Fruit fly (Drosophila melanogaster) whole organism, prepupa: ENCODE data around the gene Ist1.

Source experiments
- CG10631 ChIP-seq: fragments of 200-800 bp; sonication (Bioruptor generic); optimal IDR thresholded peaks from 2 replicates; lab custom pipeline; 2016; ENCODE audit warnings: missing biosample characterization, missing genetic modification characterization
- CG11294 ChIP-seq: fragments of 200-800 bp; sonication (Bioruptor generic); IDR thresholded peaks from 2 replicates; pipeline ENCODE4 v1.3.6; 2022; ENCODE audit warnings: missing biosample characterization, missing genetic modification characterization
- CG11762 ChIP-seq: fragments of 200-800 bp; sonication (Bioruptor generic); optimal IDR thresholded peaks from 3 replicates; lab custom pipeline; 2016; ENCODE audit warnings: missing biosample characterization, missing genetic modification characterization; ENCODE audit not compliant: insufficient read depth
- CG1621 ChIP-seq: fragments of 200-800 bp; sonication (Bioruptor generic); optimal IDR thresholded peaks from 3 replicates; lab custom pipeline; 2018; ENCODE audit warnings: missing biosample characterization, mild to moderate bottlenecking, missing genetic modification characterization
- CG16779 ChIP-seq: fragments of 200-800 bp; sonication (Bioruptor generic); optimal IDR thresholded peaks from 3 replicates; lab custom pipeline; 2017; ENCODE audit warnings: missing biosample characterization, mild to moderate bottlenecking, missing genetic modification characterization
- CG3032 ChIP-seq: fragments of 200-800 bp; optimal IDR thresholded peaks from 2 replicates; lab custom pipeline; 2019; ENCODE audit warnings: missing biosample characterization, mild to moderate bottlenecking, missing genetic modification characterization, moderate library complexity
- CG32006 ChIP-seq: fragments of 200-800 bp; sonication (Bioruptor generic); optimal IDR thresholded peaks from 3 replicates; lab custom pipeline; 2017; ENCODE audit warnings: missing biosample characterization, mild to moderate bottlenecking, missing genetic modification characterization
- CG3919 ChIP-seq: fragments of 200-800 bp; sonication (Bioruptor generic); optimal IDR thresholded peaks from 3 replicates; lab custom pipeline; 2016; ENCODE audit warnings: missing biosample characterization, missing genetic modification characterization
- CG4318 ChIP-seq: fragments of 200-800 bp; sonication (Bioruptor generic); optimal IDR thresholded peaks from 3 replicates; lab custom pipeline; 2017; ENCODE audit warnings: missing biosample characterization, mild to moderate bottlenecking, missing genetic modification characterization
- CG6792 ChIP-seq: fragments of 200-800 bp; sonication (Bioruptor generic); optimal IDR thresholded peaks from 3 replicates; lab custom pipeline; 2016; ENCODE audit warnings: missing biosample characterization, missing genetic modification characterization
- CG6854 ChIP-seq: fragments of 200-800 bp; sonication (Bioruptor generic); optimal IDR thresholded peaks from 2 replicates; lab custom pipeline; 2017; ENCODE audit warnings: missing biosample characterization, mild to moderate bottlenecking, missing genetic modification characterization
- CG7368 ChIP-seq: fragments of 200-800 bp; sonication (Bioruptor generic); optimal IDR thresholded peaks from 3 replicates; lab custom pipeline; 2016; ENCODE audit warnings: missing biosample characterization, missing genetic modification characterization
- CG8319 ChIP-seq: fragments of 200-800 bp; sonication (Bioruptor generic); optimal IDR thresholded peaks from 3 replicates; lab custom pipeline; 2016; ENCODE audit warnings: missing biosample characterization, missing genetic modification characterization
- CG8632 ChIP-seq: fragments of 200-800 bp; sonication (Bioruptor generic); optimal IDR thresholded peaks from 3 replicates; lab custom pipeline; 2016; ENCODE audit warnings: missing biosample characterization, missing genetic modification characterization
- CG9139 ChIP-seq: fragments of 200-800 bp; sonication (Bioruptor generic); optimal IDR thresholded peaks from 3 replicates; lab custom pipeline; 2017; ENCODE audit warnings: missing biosample characterization, mild to moderate bottlenecking, missing genetic modification characterization
- Eip75B ChIP-seq: fragments of 200-800 bp; sonication (Bioruptor generic); optimal IDR thresholded peaks from 3 replicates; lab custom pipeline; 2016; ENCODE audit warnings: missing biosample characterization, missing genetic modification characterization
- Eip78C ChIP-seq: fragments of 200-800 bp; sonication (Bioruptor generic); peaks from one replicate; lab custom pipeline; 2016; ENCODE audit warnings: missing biosample characterization, missing genetic modification characterization
- Eip93F ChIP-seq: fragments of 200-800 bp; sonication (Bioruptor generic); optimal IDR thresholded peaks from 2 replicates; lab custom pipeline; 2016; ENCODE audit warnings: missing biosample characterization, mild to moderate bottlenecking, missing genetic modification characterization
- Ets21C ChIP-seq: fragments of 200-800 bp; sonication (Bioruptor generic); optimal IDR thresholded peaks from 3 replicates; lab custom pipeline; 2016; ENCODE audit warnings: missing biosample characterization, missing genetic modification characterization
- Ets96B ChIP-seq: fragments of 200-800 bp; optimal IDR thresholded peaks from 2 replicates; lab custom pipeline; 2019; ENCODE audit warnings: missing biosample characterization, mild to moderate bottlenecking, missing genetic modification characterization, moderate library complexity
- Gug ChIP-seq: fragments of 200-800 bp; sonication (Bioruptor generic); IDR thresholded peaks from 2 replicates; pipeline ENCODE4 v1.3.6; 2022; ENCODE audit warnings: missing biosample characterization, missing genetic modification characterization
- Hr39 ChIP-seq: fragments of 200-800 bp; sonication (Bioruptor generic); optimal IDR thresholded peaks from 2 replicates; lab custom pipeline; 2016; ENCODE audit warnings: missing biosample characterization, missing genetic modification characterization
- Hr4 ChIP-seq: fragments of 200-800 bp; sonication (Bioruptor generic); optimal IDR thresholded peaks from 3 replicates; lab custom pipeline; 2016; ENCODE audit warnings: missing biosample characterization, missing genetic modification characterization
- Lpt ChIP-seq: fragments of 200-800 bp; sonication (Bioruptor generic); optimal IDR thresholded peaks from 3 replicates; lab custom pipeline; 2016; ENCODE audit warnings: missing biosample characterization, missing genetic modification characterization
- OdsH ChIP-seq: fragments of 200-800 bp; sonication (Bioruptor generic); optimal IDR thresholded peaks from 3 replicates; lab custom pipeline; 2016; ENCODE audit warnings: missing biosample characterization, missing genetic modification characterization
- Sox102F ChIP-seq: fragments of 200-800 bp; sonication (Bioruptor generic); optimal IDR thresholded peaks from 2 replicates; lab custom pipeline; 2016; ENCODE audit warnings: missing biosample characterization, mild to moderate bottlenecking, missing genetic modification characterization
- Sox14 ChIP-seq: fragments of 200-800 bp; sonication (Bioruptor generic); optimal IDR thresholded peaks from 3 replicates; lab custom pipeline; 2016; ENCODE audit warnings: missing biosample characterization, missing genetic modification characterization
- Sox15 ChIP-seq: fragments of 200-800 bp; sonication (Bioruptor generic); optimal IDR thresholded peaks from 3 replicates; lab custom pipeline; 2016; ENCODE audit warnings: missing biosample characterization, missing genetic modification characterization
- achi ChIP-seq: fragments of 200-800 bp; sonication (Bioruptor generic); optimal IDR thresholded peaks from 3 replicates; lab custom pipeline; 2016; ENCODE audit warnings: missing biosample characterization, missing genetic modification characterization
- acj6 ChIP-seq: fragments of 200-800 bp; sonication (Bioruptor generic); optimal IDR thresholded peaks from 3 replicates; lab custom pipeline; 2016; ENCODE audit warnings: missing biosample characterization, missing genetic modification characterization
- cyc ChIP-seq: fragments of 200-800 bp; sonication (Bioruptor generic); optimal IDR thresholded peaks from 3 replicates; lab custom pipeline; 2016; ENCODE audit warnings: missing biosample characterization, missing genetic modification characterization
- dac ChIP-seq: fragments of 200-800 bp; sonication (Bioruptor generic); optimal IDR thresholded peaks from 2 replicates; lab custom pipeline; 2017; ENCODE audit warnings: missing biosample characterization, mild to moderate bottlenecking, missing genetic modification characterization
- dsx ChIP-seq: fragments of 200-800 bp; optimal IDR thresholded peaks from 3 replicates; lab custom pipeline; 2019; ENCODE audit warnings: missing biosample characterization, mild to moderate bottlenecking, missing genetic modification characterization, moderate library complexity; ENCODE audit not compliant: poor library complexity, severe bottlenecking
- eg ChIP-seq: fragments of 200-800 bp; sonication (Bioruptor generic); IDR thresholded peaks from 3 replicates; pipeline ENCODE4 v1.3.6; 2022; ENCODE audit warnings: missing biosample characterization, missing genetic modification characterization
- esn ChIP-seq: fragments of 200-800 bp; sonication (Bioruptor generic); optimal IDR thresholded peaks from 2 replicates; lab custom pipeline; 2016; ENCODE audit warnings: missing biosample characterization, mild to moderate bottlenecking, missing genetic modification characterization, moderate library complexity
- fd59A ChIP-seq: fragments of 200-800 bp; sonication (Bioruptor generic); optimal IDR thresholded peaks from 2 replicates; lab custom pipeline; 2017; ENCODE audit warnings: missing biosample characterization, mild to moderate bottlenecking, missing genetic modification characterization, missing genetic modification reagents
- fd85E ChIP-seq: fragments of 200-800 bp; sonication (Bioruptor generic); optimal IDR thresholded peaks from 3 replicates; lab custom pipeline; 2016; ENCODE audit warnings: missing biosample characterization, missing genetic modification characterization
- lz ChIP-seq: fragments of 200-800 bp; sonication (Bioruptor generic); optimal IDR thresholded peaks from 3 replicates; lab custom pipeline; 2016; ENCODE audit warnings: missing biosample characterization, missing genetic modification characterization
- salr ChIP-seq, 2 experiments: fragments of 200-800 bp; sonication (Bioruptor generic); optimal IDR thresholded peaks; 3 replicates each; lab custom pipeline; 2016 to 2018; ENCODE audit warnings: missing biosample characterization in 2 of 2, missing genetic modification characterization in 2 of 2, mild to moderate bottlenecking in 1 of 2
- spab ChIP-seq: fragments of 200-800 bp; sonication (Bioruptor generic); optimal IDR thresholded peaks from 2 replicates; lab custom pipeline; 2017; ENCODE audit warnings: missing biosample characterization, mild to moderate bottlenecking, missing genetic modification characterization, missing genetic modification reagents
- ss ChIP-seq, 2 experiments: fragments of 200-800 bp; sonication (Bioruptor generic); optimal IDR thresholded peaks; 2 replicates in 1 of 2; 3 replicates in 1 of 2; lab custom pipeline; 2017 to 2018; ENCODE audit warnings: mild to moderate bottlenecking in 2 of 2, missing biosample characterization in 2 of 2, missing genetic modification characterization in 2 of 2, moderate library complexity in 1 of 2
- topi ChIP-seq: fragments of 200-800 bp; sonication (Bioruptor generic); optimal IDR thresholded peaks from 3 replicates; lab custom pipeline; 2016; ENCODE audit warnings: missing biosample characterization, missing genetic modification characterization
- vri ChIP-seq: fragments of 200-800 bp; sonication (Bioruptor generic); optimal IDR thresholded peaks from 3 replicates; lab custom pipeline; 2016; ENCODE audit warnings: missing biosample characterization, mild to moderate bottlenecking, missing genetic modification characterization

Ist1 gene

DNA sequence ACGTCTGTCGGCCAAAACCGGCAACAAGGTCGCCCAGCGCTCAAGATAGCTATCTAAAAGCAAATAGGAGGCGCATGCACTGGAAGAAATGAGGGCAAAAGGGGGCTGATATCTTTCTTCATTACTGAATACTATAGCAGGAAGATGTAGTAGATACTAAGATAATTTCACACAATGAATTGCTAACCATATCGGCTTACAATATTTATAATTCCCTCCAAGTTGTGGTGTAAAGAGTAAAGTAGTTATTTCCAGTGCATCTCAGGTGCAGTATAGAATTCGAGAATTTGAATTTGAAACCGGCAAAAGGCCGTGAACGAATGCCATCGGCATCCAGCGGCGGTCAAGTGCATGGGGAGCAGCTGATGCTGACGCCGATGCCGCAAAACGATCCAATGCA lies 43.3 kb upstream of the Ist1 start (continued):
- no peak for TF ChIP-seq fd59A (GFP tag; lab: Kevin White, UChicago)
- TF ChIP-seq CG6792 (GFP tag; lab: Kevin White, UChicago), result no peak
- no peak for TF ChIP-seq CG7368 (GFP tag; lab: Kevin White, UChicago)
- peak; percentile 81 for TF ChIP-seq eg (GFP tag; lab: Robert Waterston, UW)
- peak; percentile 53 for TF ChIP-seq Gug (GFP tag; lab: Robert Waterston, UW)
- TF ChIP-seq CG1621 (tag; lab: Kevin White, UChicago), result no peak
- TF ChIP-seq CG16779, result no peak
- TF ChIP-seq CG3919 (GFP tag; lab: Kevin White, UChicago), result peak; percentile 48
- TF ChIP-seq dsx (GFP tag; lab: Kevin White, UChicago), result no peak
- TF ChIP-seq salr (GFP tag; optimal IDR thresholded peaks at IDR 0.05; lab: Kevin White, UChicago), result peak in 1 of 2 experiments; percentile 12
- peak; percentile 43 for TF ChIP-seq cyc (GFP tag; lab: Kevin White, UChicago)
- peak; percentile 5 for TF ChIP-seq CG11762
- peak; percentile 31 for TF ChIP-seq achi (GFP tag; lab: Kevin White, UChicago)
- TF ChIP-seq vri, result no peak
- TF ChIP-seq topi (GFP tag; lab: Kevin White, UChicago), result peak; percentile 24
- no peak for TF ChIP-seq ss (GFP tag; optimal IDR thresholded peaks at IDR 0.05; lab: Kevin White, UChicago)
- TF ChIP-seq CG11294 (GFP tag; lab: Robert Waterston, UW), result peak; percentile 69
- peak; percentile 50 for TF ChIP-seq Ets96B (tag; lab: Kevin White, UChicago)
- TF ChIP-seq CG4318 (GFP tag; lab: Kevin White, UChicago), result no peak
- TF ChIP-seq Hr39 (GFP tag; lab: Kevin White, UChicago), result peak; percentile 17
- peak; percentile 36 for TF ChIP-seq esn (GFP tag; lab: Kevin White, UChicago)
- peak; percentile 46 for TF ChIP-seq CG10631 (GFP tag; lab: Kevin White, UChicago)
- TF ChIP-seq acj6 (GFP tag; lab: Kevin White, UChicago), result peak; percentile 20
- TF ChIP-seq fd85E, result no peak
- peak; percentile 39 for TF ChIP-seq CG3032
- no peak for TF ChIP-seq Eip93F (GFP tag; lab: Kevin White, UChicago)
- TF ChIP-seq dac (GFP tag; lab: Kevin White, UChicago), result no peak

DNA sequence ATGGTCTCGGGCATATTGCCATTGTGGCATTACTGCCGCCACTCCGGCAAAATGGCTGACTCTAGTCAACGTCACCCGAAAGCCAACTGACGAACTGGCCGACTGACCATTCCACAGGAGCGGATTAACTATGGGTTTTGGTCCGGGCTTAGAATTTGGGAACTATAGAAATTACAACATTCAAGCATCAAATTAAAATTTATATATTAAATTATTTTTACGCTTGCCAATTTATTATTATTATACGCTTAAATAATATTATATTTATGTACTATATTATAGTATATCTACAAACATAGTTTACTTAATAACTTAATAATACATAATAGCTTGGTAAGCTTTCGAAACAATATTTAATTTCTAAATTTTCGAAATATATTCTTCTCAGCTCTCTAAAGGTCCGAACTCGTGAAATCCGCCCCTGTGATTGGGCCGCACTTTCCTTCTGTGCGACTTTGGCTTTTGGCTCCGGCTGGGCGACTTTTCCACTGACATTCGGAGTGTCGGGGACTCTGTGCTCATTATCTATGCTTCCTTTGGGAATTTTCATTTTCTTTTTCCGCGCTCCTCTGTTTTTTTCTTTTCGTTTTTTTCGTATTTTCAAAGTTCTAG lies 41.2 kb upstream of the Ist1 start:
- peak; percentile 8; the same call in 1 of the 2 replicates for TF ChIP-seq Gug (GFP tag; lab: Robert Waterston, UW)
- TF ChIP-seq lz (GFP tag; lab: Kevin White, UChicago), result no peak
- no peak for TF ChIP-seq acj6 (GFP tag; lab: Kevin White, UChicago)
- TF ChIP-seq dsx (GFP tag; lab: Kevin White, UChicago), result no peak
- peak; percentile 30 for TF ChIP-seq CG10631 (GFP tag; lab: Kevin White, UChicago)
- TF ChIP-seq CG3032, result peak; percentile 2
- TF ChIP-seq Hr4 (GFP tag; lab: Kevin White, UChicago), result no peak
- no peak for TF ChIP-seq spab
- no peak for TF ChIP-seq salr (GFP tag; optimal IDR thresholded peaks at IDR 0.05; lab: Kevin White, UChicago)
- TF ChIP-seq CG6792 (GFP tag; lab: Kevin White, UChicago), result no peak
- TF ChIP-seq Eip78C (GFP tag; lab: Kevin White, UChicago), result peak; percentile 43
- no peak for TF ChIP-seq Eip75B (GFP tag; lab: Kevin White, UChicago)
- no peak for TF ChIP-seq OdsH (GFP tag; lab: Kevin White, UChicago)
- TF ChIP-seq CG1621 (tag; lab: Kevin White, UChicago), result no peak
- no peak for TF ChIP-seq CG7368 (GFP tag; lab: Kevin White, UChicago)
- peak; percentile 51 for TF ChIP-seq CG32006 (GFP tag; lab: Kevin White, UChicago)
- TF ChIP-seq cyc (GFP tag; lab: Kevin White, UChicago), result no peak
- no peak for TF ChIP-seq CG9139 (GFP tag; lab: Kevin White, UChicago)
- no peak for TF ChIP-seq fd85E
- no peak for TF ChIP-seq achi (GFP tag; lab: Kevin White, UChicago)
- TF ChIP-seq Sox15, result no peak
- no peak for TF ChIP-seq Sox102F (GFP tag; lab: Kevin White, UChicago)
- TF ChIP-seq Hr39 (GFP tag; lab: Kevin White, UChicago), result no peak
- TF ChIP-seq dac (GFP tag; lab: Kevin White, UChicago), result no peak
- no peak for TF ChIP-seq Sox14 (GFP tag; lab: Kevin White, UChicago)
- TF ChIP-seq CG11294 (GFP tag; lab: Robert Waterston, UW), result no peak
- TF ChIP-seq Lpt (GFP tag; lab: Kevin White, UChicago), result no peak
- TF ChIP-seq CG6854 (GFP tag; lab: Kevin White, UChicago), result no peak
- TF ChIP-seq ss (GFP tag; optimal IDR thresholded peaks at IDR 0.05; lab: Kevin White, UChicago), result no peak
- no peak for TF ChIP-seq CG8319 (GFP tag; lab: Kevin White, UChicago)
- no peak for TF ChIP-seq CG16779
- no peak for TF ChIP-seq CG8632
- TF ChIP-seq Ets21C (GFP tag; lab: Kevin White, UChicago), result no peak
- TF ChIP-seq topi (GFP tag; lab: Kevin White, UChicago), result no peak
